Fruit fly (Drosophila melanogaster): ENCODE results near the gene twin.
A peak's percentile ranks its signal among the peaks of the same experiment; 100 is the strongest.

The twin gene

DNA sequence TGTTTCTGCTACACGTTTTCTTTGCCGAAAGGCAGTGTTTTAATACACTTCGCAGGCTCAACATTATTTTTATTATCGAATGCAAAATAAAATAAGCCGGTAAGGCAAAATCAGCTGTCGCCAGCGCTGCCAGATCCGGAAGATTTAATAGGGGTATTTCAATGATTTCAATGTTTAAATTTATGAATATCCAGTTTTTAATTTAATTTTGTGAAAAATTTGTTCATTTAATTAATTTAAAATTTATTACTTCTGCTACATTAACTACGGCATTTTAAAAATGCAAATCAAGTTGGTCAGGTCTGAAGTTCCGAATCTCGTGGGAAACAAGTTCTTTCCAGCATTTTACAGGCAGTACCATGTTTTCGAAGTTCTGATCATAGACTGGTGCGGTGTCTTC, 72.9 kb downstream of the twin start, which contains the start of gene Slimp (continued):
- TF ChIP-seq phol (tag; optimal IDR thresholded peaks at IDR 0.05) (peak; percentile 32), eve (GFP tag; optimal IDR thresholded peaks at IDR 0.05) (no peak), nom (GFP tag; optimal IDR thresholded peaks at IDR 0.05) (peak; percentile 10), dm (GFP tag; optimal IDR thresholded peaks at IDR 0.05) (no peak), CG1832 (GFP tag; optimal IDR thresholded peaks at IDR 0.05) (no peak), Spps (tag; optimal IDR thresholded peaks at IDR 0.05) (no peak), lilli (GFP tag; optimal IDR thresholded peaks at IDR 0.05) (peak; percentile 25), sim (GFP tag; IDR thresholded peaks at IDR 0.05) (no peak), hb (GFP tag; IDR thresholded peaks at IDR 0.05; ENCODE audit: partially characterized antibody) (no peak), CG10321 (GFP tag; IDR thresholded peaks at IDR 0.05) (no peak), CG14667 (GFP tag; IDR thresholded peaks at IDR 0.05) (no peak), CG10979 (tag; optimal IDR thresholded peaks at IDR 0.05) (peak; percentile 18), HmgZ (tag; optimal IDR thresholded peaks at IDR 0.05) (peak; percentile 9), CG8388 (GFP tag; optimal IDR thresholded peaks at IDR 0.05) (peak; percentile 5), CG9797 (GFP tag; optimal IDR thresholded peaks at IDR 0.05) (no peak), sens-2 (GFP tag; IDR thresholded peaks at IDR 0.05) (no peak), zen2 (GFP tag; IDR thresholded peaks at IDR 0.05; ENCODE audit: partially characterized antibody) (no peak), CG32772 (GFP tag; IDR thresholded peaks at IDR 0.05) (no peak), CG10274 (GFP tag; optimal IDR thresholded peaks at IDR 0.05) (no peak), CG10565 (GFP tag; optimal IDR thresholded peaks at IDR 0.05) (no peak), CG2202 (tag; optimal IDR thresholded peaks at IDR 0.05) (no peak), gsb-n (tag; optimal IDR thresholded peaks at IDR 0.05) (no peak), Optix (GFP tag; IDR thresholded peaks at IDR 0.05) (no peak), tna (GFP tag; IDR thresholded peaks at IDR 0.05; ENCODE audit: partially characterized antibody) (no peak), HLH54F (GFP tag; optimal IDR thresholded peaks at IDR 0.05) (no peak), CG31441 (GFP tag; IDR thresholded peaks at IDR 0.05) (0 out of 2 replicates have a peak, but pooled peaks have one; percentile 24), Mes4 (GFP tag; optimal IDR thresholded peaks at IDR 0.05) (no peak), lola (GFP tag; optimal IDR thresholded peaks at IDR 0.05) (peak in 1 of 3 experiments; percentile 31), Hmr (GFP tag; optimal IDR thresholded peaks at IDR 0.05) (no peak), CG11398 (GFP tag; optimal IDR thresholded peaks at IDR 0.05) (no peak), ranshi (GFP tag; IDR thresholded peaks at IDR 0.05) (no peak), CG6765 (GFP tag; optimal IDR thresholded peaks at IDR 0.05) (no peak), CG10267 (tag; optimal IDR thresholded peaks at IDR 0.05) (peak; percentile 21), CG2712 (tag; optimal IDR thresholded peaks at IDR 0.05) (peak; percentile 48), eyg (GFP tag; optimal IDR thresholded peaks at IDR 0.05) (no peak), sqz (GFP tag; optimal IDR thresholded peaks at IDR 0.05) (peak; percentile 69), CG9609 (GFP tag; optimal IDR thresholded peaks at IDR 0.05) (no peak), CG7839 (tag; optimal IDR thresholded peaks at IDR 0.05) (peak; percentile 6), pnt (GFP tag; optimal IDR thresholded peaks at IDR 0.05) (no peak), D19A (tag; optimal IDR thresholded peaks at IDR 0.05) (peak; percentile 48), Hsf (GFP tag; optimal IDR thresholded peaks at IDR 0.05) (peak; percentile 7), Fer1 (GFP tag; optimal IDR thresholded peaks at IDR 0.05) (peak; percentile 13), hth (optimal IDR thresholded peaks at IDR 0.05) (no peak), CG3407 (GFP tag; optimal IDR thresholded peaks at IDR 0.05) (no peak), caup (GFP tag; optimal IDR thresholded peaks at IDR 0.05; ENCODE audit: severe bottlenecking) (no peak), Six4 (GFP tag; optimal IDR thresholded peaks at IDR 0.05) (no peak), Doc2 (GFP tag; IDR thresholded peaks at IDR 0.05) (no peak), sd (tag; optimal IDR thresholded peaks at IDR 0.05) (no peak), CG1024 (GFP tag; IDR thresholded peaks at IDR 0.05) (no peak), CG12659 (GFP tag; optimal IDR thresholded peaks at IDR 0.05) (peak; percentile 14), tin (GFP tag; optimal IDR thresholded peaks at IDR 0.05) (peak; percentile 1)
